Fruit fly (Drosophila melanogaster) whole organism, wandering third instar larva: ENCODE data around the gene CG31207.

Source experiments
- Abd-B ChIP-seq: fragments of >200 bp; optimal IDR thresholded peaks from 2 replicates; lab custom pipeline; 2017; ENCODE audit warnings: missing biosample characterization, missing genetic modification characterization
- CG32264 ChIP-seq: fragments of 200-800 bp; sonication (Bioruptor generic); optimal IDR thresholded peaks from 2 replicates; lab custom pipeline; 2016; ENCODE audit warnings: missing biosample characterization, missing genetic modification characterization
- CG9705 ChIP-seq: fragments of 200-800 bp; sonication (Bioruptor generic); optimal IDR thresholded peaks from 2 replicates; lab custom pipeline; 2018; ENCODE audit warnings: missing biosample characterization, mild to moderate bottlenecking, missing genetic modification characterization
- CrebA ChIP-seq: fragments of 200-800 bp; sonication (Bioruptor generic); optimal IDR thresholded peaks from 2 replicates; lab custom pipeline; 2016; ENCODE audit warnings: missing biosample characterization, mild to moderate bottlenecking, missing genetic modification characterization, borderline replicate concordance
- Dfd ChIP-seq: fragments of >200 bp; optimal IDR thresholded peaks from 2 replicates; lab custom pipeline; 2017; ENCODE audit warnings: missing biosample characterization, missing genetic modification characterization
- Dif ChIP-seq: fragments of 200-275, 200-300 bp; sonication (Bioruptor generic); optimal IDR thresholded peaks from 2 replicates; lab custom pipeline; 2018; ENCODE audit warnings: missing biosample characterization, missing genetic modification characterization; ENCODE audit not compliant: partially characterized antibody
- GATAd ChIP-seq: sonication (Bioruptor generic); optimal IDR thresholded peaks from 2 replicates; lab custom pipeline; 2016; ENCODE audit warnings: missing biosample characterization, missing genetic modification characterization
- HLH106 ChIP-seq: fragments of 200-800 bp; optimal IDR thresholded peaks from 3 replicates; lab custom pipeline; 2019; ENCODE audit warnings: missing biosample characterization, mild to moderate bottlenecking, missing genetic modification characterization, moderate library complexity
- Hnf4 ChIP-seq: fragments of 200-800 bp; sonication (Bioruptor generic); optimal IDR thresholded peaks from 2 replicates; lab custom pipeline; 2016; ENCODE audit warnings: missing biosample characterization, mild to moderate bottlenecking, missing genetic modification characterization
- Hr78 ChIP-seq: fragments of >200 bp; optimal IDR thresholded peaks from 2 replicates; lab custom pipeline; 2017; ENCODE audit warnings: missing biosample characterization, missing genetic modification characterization
- Hr83 ChIP-seq: fragments of 200-300 bp; sonication (Bioruptor generic); optimal IDR thresholded peaks from 2 replicates; lab custom pipeline; 2016; ENCODE audit warnings: missing biosample characterization, mild to moderate bottlenecking, missing genetic modification characterization, moderate library complexity; ENCODE audit not compliant: poor library complexity, severe bottlenecking
- Jra ChIP-seq: sonication (Bioruptor generic); optimal IDR thresholded peaks from 2 replicates; lab custom pipeline; 2016; ENCODE audit warnings: missing biosample characterization, missing genetic modification characterization
- Mio ChIP-seq: sonication (Bioruptor generic); optimal IDR thresholded peaks from 2 replicates; lab custom pipeline; 2016; ENCODE audit warnings: missing biosample characterization, missing genetic modification characterization
- Myc ChIP-seq: fragments of >200 bp; optimal IDR thresholded peaks from 2 replicates; lab custom pipeline; 2017
- N ChIP-seq: fragments of >200 bp; optimal IDR thresholded peaks from 2 replicates; lab custom pipeline; 2018; ENCODE audit warnings: missing biosample characterization, missing external identifiers, missing genetic modification characterization
- Rel ChIP-seq, 2 experiments: fragments of 200-800 bp; sonication (Bioruptor generic) in 1 of 2; optimal IDR thresholded peaks; 2 replicates in 1 of 2; 3 replicates in 1 of 2; lab custom pipeline; 2016 to 2019; ENCODE audit warnings: mild to moderate bottlenecking in 2 of 2, missing biosample characterization in 2 of 2, missing genetic modification characterization in 2 of 2, moderate library complexity in 1 of 2
- Sp1 ChIP-seq: fragments of 200-800 bp; sonication (Bioruptor generic); optimal IDR thresholded peaks from 3 replicates; lab custom pipeline; 2019; ENCODE audit warnings: missing biosample characterization, mild to moderate bottlenecking, missing genetic modification characterization, moderate library complexity
- Vsx2 ChIP-seq: fragments of 200-300, 225-300 bp; sonication (Bioruptor generic); optimal IDR thresholded peaks from 2 replicates; lab custom pipeline; 2018; ENCODE audit warnings: missing biosample characterization, missing genetic modification characterization; ENCODE audit not compliant: partially characterized antibody
- br ChIP-seq: fragments of 200-800 bp; sonication (Bioruptor generic); optimal IDR thresholded peaks from 2 replicates; lab custom pipeline; 2016; ENCODE audit warnings: missing biosample characterization, missing genetic modification characterization
- brk ChIP-seq: fragments of 200-800 bp; sonication (Bioruptor generic); optimal IDR thresholded peaks from 2 replicates; lab custom pipeline; 2016; ENCODE audit warnings: missing biosample characterization, mild to moderate bottlenecking, missing genetic modification characterization
- dl ChIP-seq, 2 experiments: fragments of 175-275, 200-275 bp in 1 of 2; fragments of 200-275 bp in 1 of 2; sonication (Bioruptor generic); optimal IDR thresholded peaks; lab custom pipeline; 2018; ENCODE audit warnings: mild to moderate bottlenecking in 2 of 2, missing biosample characterization in 2 of 2, missing genetic modification characterization in 2 of 2, moderate library complexity in 2 of 2; ENCODE audit not compliant: partially characterized antibody in 2 of 2, insufficient read depth in 1 of 2
- dmrt93B ChIP-seq: fragments of 200-800 bp; sonication (Bioruptor generic); optimal IDR thresholded peaks from 2 replicates; lab custom pipeline; 2018; ENCODE audit warnings: missing biosample characterization, mild to moderate bottlenecking, missing genetic modification characterization
- dsf ChIP-seq: sonication (Bioruptor generic); optimal IDR thresholded peaks from 2 replicates; lab custom pipeline; 2016; ENCODE audit warnings: missing biosample characterization, missing genetic modification characterization, borderline replicate concordance
- ey ChIP-seq: fragments of 200-800 bp; sonication (Bioruptor generic); optimal IDR thresholded peaks from 2 replicates; lab custom pipeline; 2016; ENCODE audit warnings: missing biosample characterization, missing genetic modification characterization
- foxo ChIP-seq, 2 experiments: fragments of 200-800 bp; sonication (Bioruptor generic); optimal IDR thresholded peaks; 2 replicates in 1 of 2; 3 replicates in 1 of 2; lab custom pipeline; 2016 to 2017; ENCODE audit warnings: missing biosample characterization in 2 of 2, missing genetic modification characterization in 2 of 2
- fru ChIP-seq: fragments of 200-800 bp; sonication (Bioruptor generic); optimal IDR thresholded peaks from 3 replicates; lab custom pipeline; 2016; ENCODE audit warnings: missing biosample characterization, mild to moderate bottlenecking, missing genetic modification characterization
- h ChIP-seq: fragments of 200-800 bp; sonication (Bioruptor generic); optimal IDR thresholded peaks from 3 replicates; lab custom pipeline; 2016; ENCODE audit warnings: missing biosample characterization, mild to moderate bottlenecking, missing genetic modification characterization
- jim ChIP-seq: fragments of 175-275, 200-325 bp; sonication (Bioruptor generic); optimal IDR thresholded peaks from 2 replicates; lab custom pipeline; 2016; ENCODE audit warnings: missing biosample characterization, mild to moderate bottlenecking, missing genetic modification characterization
- lola ChIP-seq: fragments of >200 bp; optimal IDR thresholded peaks from 2 replicates; lab custom pipeline; 2017; ENCODE audit warnings: missing biosample characterization, missing genetic modification characterization
- pan ChIP-seq: fragments of >200 bp; optimal IDR thresholded peaks from 2 replicates; lab custom pipeline; 2017
- psq ChIP-seq: fragments of 200-800 bp; sonication (Bioruptor generic); optimal IDR thresholded peaks from 3 replicates; lab custom pipeline; 2017; ENCODE audit warnings: missing biosample characterization, mild to moderate bottlenecking, missing genetic modification characterization, moderate library complexity
- rgr ChIP-seq: fragments of 200-800 bp; sonication (Bioruptor generic); optimal IDR thresholded peaks from 3 replicates; lab custom pipeline; 2016; ENCODE audit warnings: missing biosample characterization, mild to moderate bottlenecking, missing genetic modification characterization
- sage ChIP-seq: fragments of 200-800 bp; sonication (Bioruptor generic); optimal IDR thresholded peaks from 2 replicates; lab custom pipeline; 2016; ENCODE audit warnings: missing biosample characterization, mild to moderate bottlenecking, missing genetic modification characterization
- sv ChIP-seq: fragments of 200-800 bp; sonication (Bioruptor generic); optimal IDR thresholded peaks from 3 replicates; lab custom pipeline; 2016; ENCODE audit warnings: missing biosample characterization, missing genetic modification characterization
- tai ChIP-seq: sonication (Bioruptor generic); optimal IDR thresholded peaks from 2 replicates; lab custom pipeline; 2016; ENCODE audit warnings: missing biosample characterization, missing genetic modification characterization
- usp ChIP-seq: fragments of >200 bp; optimal IDR thresholded peaks from 2 replicates; lab custom pipeline; 2017; ENCODE audit warnings: missing biosample characterization, missing genetic modification characterization
- woc ChIP-seq: sonication (Bioruptor generic); optimal IDR thresholded peaks from 2 replicates; lab custom pipeline; 2016; ENCODE audit warnings: missing biosample characterization, mild to moderate bottlenecking, missing genetic modification characterization

CG31207 gene

DNA sequence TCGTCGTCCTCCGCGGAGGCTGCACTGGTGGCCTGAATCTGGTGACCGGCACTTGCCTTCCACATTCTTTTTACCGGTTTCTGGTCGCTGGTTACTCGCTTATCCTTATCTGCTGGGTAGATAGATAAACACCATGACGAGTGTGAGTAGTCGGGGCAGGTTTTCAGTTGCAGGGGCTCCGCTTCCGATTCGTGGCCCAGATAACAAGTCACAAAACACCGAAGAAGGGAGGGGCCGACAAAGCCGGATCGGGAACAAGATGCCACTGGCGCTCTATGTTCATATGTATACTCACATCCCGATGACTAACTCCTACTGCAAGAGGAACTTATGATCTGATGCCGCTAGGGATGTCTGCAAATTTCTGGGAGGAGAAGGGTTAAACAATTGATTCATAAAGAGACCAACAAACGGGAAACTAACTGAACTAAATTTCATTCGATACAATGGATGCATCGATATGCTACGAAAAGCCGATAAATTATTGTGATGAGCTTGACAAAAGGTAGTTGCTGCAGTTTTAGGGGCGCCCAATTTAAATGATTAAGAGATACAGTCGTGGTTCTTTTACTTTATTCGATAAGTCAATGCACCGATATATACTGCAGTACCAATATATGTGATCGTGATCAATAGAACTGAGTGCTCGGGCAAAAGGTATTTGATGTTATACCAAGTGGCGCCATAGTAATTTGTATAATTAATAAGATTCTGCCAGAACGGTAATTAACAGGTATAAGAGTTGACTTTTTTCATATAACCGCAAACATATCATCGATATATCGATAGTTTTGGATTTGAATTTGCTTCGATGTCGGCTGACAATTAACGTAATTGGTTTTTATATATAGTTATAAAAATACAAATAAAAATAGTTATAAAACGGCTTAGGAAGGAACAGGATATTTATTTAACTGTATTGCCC is 17.4 kb upstream of the CG31207 start, which contains the start of gene Cortactin:
Gene Cortactin, minus strand, starts transcription at position 472 of the 925 bp plus-strand sequence.
- TF ChIP-seq dsf (GFP tag; lab: Kevin White, UChicago) (no peak), Hnf4 (GFP tag; lab: Kevin White, UChicago) (peak; percentile 11), h (GFP tag; lab: Kevin White, UChicago) (no peak), Myc (lab: Kevin White, UChicago) (peak; percentile 37), Jra (peak; percentile 27), Dfd (GFP tag; lab: Kevin White, UChicago) (no peak), CrebA (GFP tag; lab: Kevin White, UChicago) (no peak), dl (GFP tag; optimal IDR thresholded peaks at IDR 0.05; lab: Kevin White, UChicago; ENCODE audit: insufficient read depth in 1 of 2, partially characterized antibody in 2 of 2) (peak; percentile 4 to 44), GATAd (GFP tag; lab: Kevin White, UChicago) (no peak), Hr83 (peak; percentile 10), sv (GFP tag; lab: Kevin White, UChicago) (no peak), Abd-B (GFP tag; lab: Kevin White, UChicago) (no peak), fru (GFP tag; lab: Kevin White, UChicago) (no peak), Mio (GFP tag; lab: Kevin White, UChicago) (no peak), Dif (peak; percentile 91), lola (GFP tag; lab: Kevin White, UChicago) (no peak), Vsx2 (no peak)

DNA sequence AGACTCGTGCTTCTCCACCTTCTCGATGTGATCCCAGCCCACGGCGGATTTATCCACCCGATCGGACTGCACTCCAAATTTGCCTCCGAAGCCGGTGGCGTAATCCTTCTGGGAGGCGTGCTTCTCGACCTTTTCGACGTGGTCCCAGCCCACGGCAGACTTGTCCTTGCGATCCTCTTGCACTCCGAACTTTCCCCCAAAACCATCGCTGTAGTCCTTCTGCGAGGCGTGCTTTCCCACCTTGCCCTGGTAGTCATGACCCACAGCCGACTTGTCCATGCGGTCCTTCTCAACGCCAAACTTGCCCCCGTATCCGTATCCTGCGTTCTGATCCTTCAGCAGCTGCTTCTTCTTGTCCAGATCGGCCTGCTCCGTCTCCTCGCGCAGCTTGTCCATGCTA is 16.6 kb upstream of the CG31207 start:
- TF ChIP-seq Dif (no peak), N (GFP tag; lab: Kevin White, UChicago) (no peak), CG32264 (GFP tag; lab: Kevin White, UChicago) (no peak), Sp1 (no peak), rgr (GFP tag; lab: Kevin White, UChicago) (no peak), Jra (no peak), sage (GFP tag; lab: Kevin White, UChicago) (no peak), CG9705 (GFP tag; lab: Kevin White, UChicago) (no peak), Vsx2 (no peak), tai (GFP tag; lab: Kevin White, UChicago) (no peak), pan (lab: Kevin White, UChicago) (no peak), br (no peak), dmrt93B (GFP tag; lab: Kevin White, UChicago) (no peak)

DNA sequence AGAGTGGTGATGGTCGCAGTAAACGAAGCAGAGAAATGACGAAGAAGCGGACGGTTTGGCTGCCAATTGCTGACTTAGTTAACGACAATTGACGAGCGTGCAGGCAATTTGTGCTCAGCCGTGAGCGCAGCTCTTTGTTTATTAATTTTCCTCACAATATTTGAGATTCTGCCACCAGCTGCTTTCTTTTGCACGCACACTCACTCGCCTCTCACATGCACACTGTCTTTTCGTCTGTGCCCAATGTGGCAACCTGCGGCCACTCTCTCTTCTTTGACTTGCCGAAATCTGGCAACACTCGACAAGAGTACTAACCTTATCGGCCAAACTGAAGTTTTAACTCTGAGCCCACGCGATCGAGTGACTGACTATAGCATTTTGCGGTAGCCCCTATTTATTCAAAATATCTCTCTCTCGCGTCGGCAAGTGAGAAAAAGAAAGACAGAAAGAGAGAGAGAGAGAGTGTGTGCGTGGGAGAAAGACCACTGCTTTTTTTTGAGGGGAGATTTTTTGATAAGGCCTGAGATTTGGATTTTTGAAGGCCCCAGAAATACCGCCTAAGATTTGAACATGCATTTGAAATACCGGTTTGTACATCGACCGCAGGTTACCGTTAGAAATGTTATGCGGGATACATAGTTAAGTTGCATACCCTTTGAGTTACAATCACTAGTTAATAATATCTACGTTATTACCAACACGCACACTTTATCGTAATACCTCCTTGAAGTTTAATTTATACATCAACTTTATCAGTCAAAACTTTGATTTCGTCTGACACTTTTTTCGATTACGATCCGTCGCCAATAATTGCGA is 13.8 kb upstream of the CG31207 start, which contains the start of gene Mvl:
Gene Mvl, minus strand, starts transcription at position 371 of the 816 bp plus-strand sequence.
- TF ChIP-seq ey (no peak), usp (GFP tag; lab: Kevin White, UChicago) (no peak), dl (GFP tag; optimal IDR thresholded peaks at IDR 0.05; lab: Kevin White, UChicago; ENCODE audit: insufficient read depth in 1 of 2, partially characterized antibody in 2 of 2) (peak in 1 of 2 experiments; percentile 32), CG9705 (GFP tag; lab: Kevin White, UChicago) (no peak), lola (GFP tag; lab: Kevin White, UChicago) (no peak), pan (lab: Kevin White, UChicago) (no peak), jim (GFP tag; lab: Kevin White, UChicago) (no peak), tai (GFP tag; lab: Kevin White, UChicago) (no peak), sage (GFP tag; lab: Kevin White, UChicago) (no peak), Abd-B (GFP tag; lab: Kevin White, UChicago) (no peak), Vsx2 (no peak), rgr (GFP tag; lab: Kevin White, UChicago) (peak; percentile 38), fru (GFP tag; lab: Kevin White, UChicago) (peak; percentile 55), HLH106 (no peak), CrebA (GFP tag; lab: Kevin White, UChicago) (no peak), Jra (no peak), Dif (peak; percentile 69), Myc (lab: Kevin White, UChicago) (no peak), Hr78 (GFP tag; lab: Kevin White, UChicago) (no peak), brk (GFP tag; lab: Kevin White, UChicago) (no peak), sv (GFP tag; lab: Kevin White, UChicago) (no peak), Dfd (GFP tag; lab: Kevin White, UChicago) (no peak), dmrt93B (GFP tag; lab: Kevin White, UChicago) (no peak), Hr83 (peak; percentile 56), psq (GFP tag; lab: Kevin White, UChicago) (peak; percentile 7), Rel (GFP tag; optimal IDR thresholded peaks at IDR 0.05; lab: Kevin White, UChicago) (no peak), Rel (tag; optimal IDR thresholded peaks at IDR 0.05; lab: Kevin White, UChicago) (peak; percentile 72), N (GFP tag; lab: Kevin White, UChicago) (no peak), Hnf4 (GFP tag; lab: Kevin White, UChicago) (peak; percentile 48), h (GFP tag; lab: Kevin White, UChicago) (peak; percentile 72), foxo (GFP tag; optimal IDR thresholded peaks at IDR 0.05; lab: Kevin White, UChicago) (peak in 1 of 2 experiments; percentile 3), woc (GFP tag; lab: Kevin White, UChicago) (no peak), Sp1 (peak; percentile 4), CG32264 (GFP tag; lab: Kevin White, UChicago) (no peak), br (peak; percentile 36), dsf (GFP tag; lab: Kevin White, UChicago) (no peak), Mio (GFP tag; lab: Kevin White, UChicago) (no peak), GATAd (GFP tag; lab: Kevin White, UChicago) (no peak)
